Worm (Caenorhabditis elegans): ENCODE data around the gene sra-7.

DNA sequence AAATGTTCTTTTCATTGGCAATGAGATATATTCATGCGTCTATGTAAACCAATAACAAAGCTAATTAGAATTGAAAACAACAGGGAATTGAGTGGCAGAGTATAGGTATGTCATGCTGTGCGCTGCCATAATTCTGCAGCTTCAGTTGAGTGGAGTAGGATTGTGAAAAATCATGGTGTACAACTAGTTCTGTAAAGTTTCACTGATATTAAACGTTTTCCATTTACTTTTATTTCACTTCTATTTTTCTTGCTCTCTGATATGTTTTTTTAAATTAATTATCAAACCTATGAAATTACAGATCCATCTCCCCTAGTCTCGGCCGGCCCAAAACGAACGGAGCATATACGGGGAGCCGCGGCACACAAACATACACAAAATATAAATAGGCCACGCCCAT, 31.2 kb downstream of the sra-7 start, which contains the start of gene exc-7:
- TF ChIP-seq rnt-1 (tag; optimal IDR thresholded peaks at IDR 0.05) = no peak
- no peak for TF ChIP-seq tbx-7 (tag; optimal IDR thresholded peaks at IDR 0.05)
- no peak for TF ChIP-seq hlh-8 (tag; optimal IDR thresholded peaks at IDR 0.05)
- TF ChIP-seq ahr-1 (tag; optimal IDR thresholded peaks at IDR 0.05) = no peak
- TF ChIP-seq zip-5 (tag; optimal IDR thresholded peaks at IDR 0.05) = no peak
- no peak for TF ChIP-seq ama-1 (optimal IDR thresholded peaks at IDR 0.05)
- TF ChIP-seq gmeb-2 (tag; optimal IDR thresholded peaks at IDR 0.05) = no peak
